Fruit fly (Drosophila melanogaster): ENCODE results near the gene CG14518.

DNA sequence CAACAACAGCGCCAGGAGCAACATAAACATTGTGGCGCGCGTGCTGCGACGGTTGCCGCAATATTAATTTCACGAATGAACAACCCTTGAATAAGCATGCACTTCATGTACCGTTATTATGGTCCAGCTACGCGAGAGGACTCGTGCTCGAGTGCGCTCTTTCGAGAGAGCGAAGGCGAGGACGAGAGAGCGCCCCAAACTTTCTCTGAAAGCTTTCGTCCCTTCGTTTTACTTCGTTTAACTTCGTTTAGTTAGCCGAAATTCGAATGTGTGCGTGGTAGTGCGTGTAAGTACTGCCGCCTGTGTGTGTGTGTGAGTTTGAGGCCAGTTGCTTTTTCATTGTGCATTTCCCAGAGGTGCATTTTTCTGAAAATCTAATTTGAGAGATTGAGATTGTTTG, 34.1 kb upstream of the CG14518 start:
- TF ChIP-seq Myc (optimal IDR thresholded peaks at IDR 0.05) (no peak), psq (optimal IDR thresholded peaks at IDR 0.05) (no peak), ttk (optimal IDR thresholded peaks at IDR 0.05) (no peak), h (optimal IDR thresholded peaks at IDR 0.05) (no peak), insv (optimal IDR thresholded peaks at IDR 0.05) (no peak), Sin3A (optimal IDR thresholded peaks at IDR 0.05) (no peak)
